Fruit fly (Drosophila melanogaster) whole organism, wandering third instar larva: ENCODE data around the gene CG13075.
A peak's percentile ranks its signal among the peaks of the same experiment; 100 is the strongest.

ENCODE experiments used
- Abd-B ChIP-seq: fragments of >200 bp; optimal IDR thresholded peaks from 2 replicates; lab custom pipeline; 2017; ENCODE audit warnings: missing biosample characterization, missing genetic modification characterization
- CG32264 ChIP-seq: fragments of 200-800 bp; sonication (Bioruptor generic); optimal IDR thresholded peaks from 2 replicates; lab custom pipeline; 2016; ENCODE audit warnings: missing biosample characterization, missing genetic modification characterization
- CG9705 ChIP-seq: fragments of 200-800 bp; sonication (Bioruptor generic); optimal IDR thresholded peaks from 2 replicates; lab custom pipeline; 2018; ENCODE audit warnings: missing biosample characterization, mild to moderate bottlenecking, missing genetic modification characterization
- CrebA ChIP-seq: fragments of 200-800 bp; sonication (Bioruptor generic); optimal IDR thresholded peaks from 2 replicates; lab custom pipeline; 2016; ENCODE audit warnings: missing biosample characterization, mild to moderate bottlenecking, missing genetic modification characterization, borderline replicate concordance
- Dfd ChIP-seq: fragments of >200 bp; optimal IDR thresholded peaks from 2 replicates; lab custom pipeline; 2017; ENCODE audit warnings: missing biosample characterization, missing genetic modification characterization
- Dif ChIP-seq: fragments of 200-275, 200-300 bp; sonication (Bioruptor generic); optimal IDR thresholded peaks from 2 replicates; lab custom pipeline; 2018; ENCODE audit warnings: missing biosample characterization, missing genetic modification characterization; ENCODE audit not compliant: partially characterized antibody
- GATAd ChIP-seq: sonication (Bioruptor generic); optimal IDR thresholded peaks from 2 replicates; lab custom pipeline; 2016; ENCODE audit warnings: missing biosample characterization, missing genetic modification characterization
- Hnf4 ChIP-seq: fragments of 200-800 bp; sonication (Bioruptor generic); optimal IDR thresholded peaks from 2 replicates; lab custom pipeline; 2016; ENCODE audit warnings: missing biosample characterization, mild to moderate bottlenecking, missing genetic modification characterization
- Hr83 ChIP-seq: fragments of 200-300 bp; sonication (Bioruptor generic); optimal IDR thresholded peaks from 2 replicates; lab custom pipeline; 2016; ENCODE audit warnings: missing biosample characterization, mild to moderate bottlenecking, missing genetic modification characterization, moderate library complexity; ENCODE audit not compliant: poor library complexity, severe bottlenecking
- Jra ChIP-seq: sonication (Bioruptor generic); optimal IDR thresholded peaks from 2 replicates; lab custom pipeline; 2016; ENCODE audit warnings: missing biosample characterization, missing genetic modification characterization
- Mio ChIP-seq: sonication (Bioruptor generic); optimal IDR thresholded peaks from 2 replicates; lab custom pipeline; 2016; ENCODE audit warnings: missing biosample characterization, missing genetic modification characterization
- Myc ChIP-seq: fragments of >200 bp; optimal IDR thresholded peaks from 2 replicates; lab custom pipeline; 2017
- N ChIP-seq: fragments of >200 bp; optimal IDR thresholded peaks from 2 replicates; lab custom pipeline; 2018; ENCODE audit warnings: missing biosample characterization, missing external identifiers, missing genetic modification characterization
- OdsH ChIP-seq: fragments of 200-800 bp; sonication (Bioruptor generic); optimal IDR thresholded peaks from 2 replicates; lab custom pipeline; 2016; ENCODE audit warnings: missing biosample characterization, mild to moderate bottlenecking, missing genetic modification characterization
- Rel ChIP-seq, 2 experiments: fragments of 200-800 bp; sonication (Bioruptor generic) in 1 of 2; optimal IDR thresholded peaks; 2 replicates in 1 of 2; 3 replicates in 1 of 2; lab custom pipeline; 2016 to 2019; ENCODE audit warnings: mild to moderate bottlenecking in 2 of 2, missing biosample characterization in 2 of 2, missing genetic modification characterization in 2 of 2, moderate library complexity in 1 of 2
- Sp1 ChIP-seq: fragments of 200-800 bp; sonication (Bioruptor generic); optimal IDR thresholded peaks from 3 replicates; lab custom pipeline; 2019; ENCODE audit warnings: missing biosample characterization, mild to moderate bottlenecking, missing genetic modification characterization, moderate library complexity
- Vsx2 ChIP-seq: fragments of 200-300, 225-300 bp; sonication (Bioruptor generic); optimal IDR thresholded peaks from 2 replicates; lab custom pipeline; 2018; ENCODE audit warnings: missing biosample characterization, missing genetic modification characterization; ENCODE audit not compliant: partially characterized antibody
- br ChIP-seq: fragments of 200-800 bp; sonication (Bioruptor generic); optimal IDR thresholded peaks from 2 replicates; lab custom pipeline; 2016; ENCODE audit warnings: missing biosample characterization, missing genetic modification characterization
- brk ChIP-seq: fragments of 200-800 bp; sonication (Bioruptor generic); optimal IDR thresholded peaks from 2 replicates; lab custom pipeline; 2016; ENCODE audit warnings: missing biosample characterization, mild to moderate bottlenecking, missing genetic modification characterization
- dl ChIP-seq, 2 experiments: fragments of 175-275, 200-275 bp in 1 of 2; fragments of 200-275 bp in 1 of 2; sonication (Bioruptor generic); optimal IDR thresholded peaks; lab custom pipeline; 2018; ENCODE audit warnings: mild to moderate bottlenecking in 2 of 2, missing biosample characterization in 2 of 2, missing genetic modification characterization in 2 of 2, moderate library complexity in 2 of 2; ENCODE audit not compliant: partially characterized antibody in 2 of 2, insufficient read depth in 1 of 2
- dmrt93B ChIP-seq: fragments of 200-800 bp; sonication (Bioruptor generic); optimal IDR thresholded peaks from 2 replicates; lab custom pipeline; 2018; ENCODE audit warnings: missing biosample characterization, mild to moderate bottlenecking, missing genetic modification characterization
- dsf ChIP-seq: sonication (Bioruptor generic); optimal IDR thresholded peaks from 2 replicates; lab custom pipeline; 2016; ENCODE audit warnings: missing biosample characterization, missing genetic modification characterization, borderline replicate concordance
- ey ChIP-seq: fragments of 200-800 bp; sonication (Bioruptor generic); optimal IDR thresholded peaks from 2 replicates; lab custom pipeline; 2016; ENCODE audit warnings: missing biosample characterization, missing genetic modification characterization
- foxo ChIP-seq, 2 experiments: fragments of 200-800 bp; sonication (Bioruptor generic); optimal IDR thresholded peaks; 2 replicates in 1 of 2; 3 replicates in 1 of 2; lab custom pipeline; 2016 to 2017; ENCODE audit warnings: missing biosample characterization in 2 of 2, missing genetic modification characterization in 2 of 2
- fru ChIP-seq: fragments of 200-800 bp; sonication (Bioruptor generic); optimal IDR thresholded peaks from 3 replicates; lab custom pipeline; 2016; ENCODE audit warnings: missing biosample characterization, mild to moderate bottlenecking, missing genetic modification characterization
- h ChIP-seq: fragments of 200-800 bp; sonication (Bioruptor generic); optimal IDR thresholded peaks from 3 replicates; lab custom pipeline; 2016; ENCODE audit warnings: missing biosample characterization, mild to moderate bottlenecking, missing genetic modification characterization
- jim ChIP-seq: fragments of 175-275, 200-325 bp; sonication (Bioruptor generic); optimal IDR thresholded peaks from 2 replicates; lab custom pipeline; 2016; ENCODE audit warnings: missing biosample characterization, mild to moderate bottlenecking, missing genetic modification characterization
- lola ChIP-seq: fragments of >200 bp; optimal IDR thresholded peaks from 2 replicates; lab custom pipeline; 2017; ENCODE audit warnings: missing biosample characterization, missing genetic modification characterization
- pan ChIP-seq: fragments of >200 bp; optimal IDR thresholded peaks from 2 replicates; lab custom pipeline; 2017
- psq ChIP-seq: fragments of 200-800 bp; sonication (Bioruptor generic); optimal IDR thresholded peaks from 3 replicates; lab custom pipeline; 2017; ENCODE audit warnings: missing biosample characterization, mild to moderate bottlenecking, missing genetic modification characterization, moderate library complexity
- rgr ChIP-seq: fragments of 200-800 bp; sonication (Bioruptor generic); optimal IDR thresholded peaks from 3 replicates; lab custom pipeline; 2016; ENCODE audit warnings: missing biosample characterization, mild to moderate bottlenecking, missing genetic modification characterization
- sage ChIP-seq: fragments of 200-800 bp; sonication (Bioruptor generic); optimal IDR thresholded peaks from 2 replicates; lab custom pipeline; 2016; ENCODE audit warnings: missing biosample characterization, mild to moderate bottlenecking, missing genetic modification characterization
- sv ChIP-seq: fragments of 200-800 bp; sonication (Bioruptor generic); optimal IDR thresholded peaks from 3 replicates; lab custom pipeline; 2016; ENCODE audit warnings: missing biosample characterization, missing genetic modification characterization
- tai ChIP-seq: sonication (Bioruptor generic); optimal IDR thresholded peaks from 2 replicates; lab custom pipeline; 2016; ENCODE audit warnings: missing biosample characterization, missing genetic modification characterization
- usp ChIP-seq: fragments of >200 bp; optimal IDR thresholded peaks from 2 replicates; lab custom pipeline; 2017; ENCODE audit warnings: missing biosample characterization, missing genetic modification characterization
- woc ChIP-seq: sonication (Bioruptor generic); optimal IDR thresholded peaks from 2 replicates; lab custom pipeline; 2016; ENCODE audit warnings: missing biosample characterization, mild to moderate bottlenecking, missing genetic modification characterization

Gene CG13075

DNA sequence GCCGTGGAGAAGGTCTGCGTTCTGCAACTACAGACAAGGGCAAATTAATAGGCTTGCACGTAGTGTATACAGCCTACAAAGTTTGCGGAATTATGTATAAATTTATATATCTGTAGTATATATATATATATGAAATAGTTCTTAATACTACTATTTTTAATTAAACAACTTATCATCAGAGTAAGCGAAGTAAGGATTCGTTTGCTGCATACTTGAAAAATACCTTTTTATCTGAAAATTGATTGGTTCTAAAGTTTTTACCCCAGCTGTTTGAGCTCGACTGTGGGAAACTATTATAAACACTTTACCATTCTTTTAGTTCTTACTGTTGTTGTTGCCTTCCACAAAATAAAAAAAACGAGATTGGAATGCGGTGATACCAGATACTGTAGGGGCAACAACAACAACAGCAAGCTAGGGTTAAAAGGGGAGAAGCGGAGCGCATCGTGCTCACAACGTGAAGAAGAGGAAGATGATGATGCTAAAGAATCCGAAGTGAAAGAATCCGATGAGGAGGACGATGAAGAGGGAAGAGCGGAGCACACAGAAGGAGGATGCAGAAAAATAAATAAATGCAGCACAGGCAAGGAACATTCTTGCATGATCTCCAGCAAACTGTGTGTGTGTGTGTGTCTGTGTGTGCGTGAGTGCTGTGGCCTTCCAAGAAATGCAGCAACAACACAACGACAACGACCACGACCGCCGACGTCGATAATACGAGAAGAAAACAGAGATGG is 40.6 kb upstream of the CG13075 start (continued):
- peak; percentile 33 for TF ChIP-seq ey (GFP tag; lab: Kevin White, UChicago)
- peak; percentile 1 for TF ChIP-seq Jra (GFP tag; lab: Kevin White, UChicago)
- TF ChIP-seq Hr83 (GFP tag; lab: Kevin White, UChicago) = no peak
- TF ChIP-seq woc (GFP tag; lab: Kevin White, UChicago) = peak; percentile 28
- TF ChIP-seq, all 38 proteins: peak for 20

DNA sequence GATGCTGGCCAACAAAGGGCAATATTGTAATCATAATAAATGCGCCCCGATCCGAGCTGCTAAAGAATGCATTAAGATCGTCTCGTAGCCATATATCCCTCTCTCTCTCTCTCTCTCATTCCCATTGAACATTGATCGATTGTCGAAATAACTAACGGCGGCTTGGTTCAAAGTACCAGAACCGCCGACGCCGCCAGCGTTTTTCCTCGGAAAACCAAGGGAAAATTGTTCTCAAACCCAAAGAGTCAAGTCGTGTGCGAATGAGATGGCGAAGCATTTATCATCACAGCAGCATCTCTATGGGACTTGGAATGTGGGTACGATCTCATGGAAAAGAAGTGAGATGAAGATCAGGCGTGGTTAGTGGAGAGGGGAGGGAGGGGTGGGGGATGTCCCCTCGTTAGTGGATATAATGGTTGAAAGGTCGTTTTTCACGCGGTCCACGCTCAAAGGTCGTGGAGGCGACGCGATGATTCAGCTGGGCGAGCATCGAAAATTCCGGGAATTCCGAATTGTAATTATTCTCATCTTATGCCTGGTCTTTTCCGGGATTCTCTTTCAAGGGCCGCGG is 39.9 kb upstream of the CG13075 start:
- TF ChIP-seq Abd-B (GFP tag; lab: Kevin White, UChicago) (no peak), Rel (GFP tag; optimal IDR thresholded peaks at IDR 0.05; lab: Kevin White, UChicago) (no peak), Rel (tag; optimal IDR thresholded peaks at IDR 0.05; lab: Kevin White, UChicago) (peak; percentile 7)

DNA sequence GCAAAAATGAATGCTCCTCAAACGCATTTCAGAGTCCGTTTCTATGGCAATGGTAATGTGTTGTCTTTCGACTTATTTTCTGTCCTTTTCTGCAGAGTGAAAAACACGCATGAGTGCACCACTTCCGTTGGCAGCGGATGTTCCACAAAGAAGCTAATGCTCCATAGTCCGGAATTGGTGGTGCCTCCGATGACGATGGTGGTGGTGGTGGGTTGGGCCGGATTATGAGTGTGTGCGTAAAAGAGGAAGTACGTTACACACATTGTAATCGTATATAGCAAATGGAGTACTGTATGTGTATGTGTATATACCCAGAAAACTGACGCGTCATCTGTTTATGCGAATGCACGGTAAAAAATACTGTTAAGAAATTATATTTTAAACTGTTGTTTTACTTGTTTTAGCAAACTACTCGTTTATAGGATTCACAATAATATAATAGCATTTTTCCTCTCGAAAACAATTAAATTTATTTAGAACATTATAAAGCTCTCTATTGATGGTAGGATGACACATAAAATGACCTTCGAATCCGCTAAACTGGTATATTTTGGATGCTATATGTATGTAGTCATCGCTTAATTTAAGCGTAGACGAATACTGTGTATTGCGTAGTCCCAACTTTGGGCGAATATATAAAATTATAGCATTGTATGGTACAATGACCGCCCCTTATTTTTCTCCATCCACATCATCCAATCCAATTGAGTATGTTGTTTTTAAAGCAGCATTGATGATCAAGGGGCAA is 38.5 kb upstream of the CG13075 start:
- no peak for TF ChIP-seq Rel (GFP tag; optimal IDR thresholded peaks at IDR 0.05; lab: Kevin White, UChicago)
- TF ChIP-seq Rel (tag; optimal IDR thresholded peaks at IDR 0.05; lab: Kevin White, UChicago) = peak; percentile 10
- no peak for TF ChIP-seq foxo (GFP tag; optimal IDR thresholded peaks at IDR 0.05; lab: Kevin White, UChicago)
- no peak for TF ChIP-seq Vsx2 (GFP tag; lab: Kevin White, UChicago)
- peak; percentile 8 for TF ChIP-seq rgr (GFP tag; lab: Kevin White, UChicago)
- TF ChIP-seq fru (GFP tag; lab: Kevin White, UChicago) = peak; percentile 17
- peak; percentile 48 for TF ChIP-seq h (GFP tag; lab: Kevin White, UChicago)
- no peak for TF ChIP-seq Hnf4
- peak; percentile 58 for TF ChIP-seq OdsH (GFP tag; lab: Kevin White, UChicago)
- TF ChIP-seq dmrt93B (GFP tag; lab: Kevin White, UChicago) = no peak
- no peak for TF ChIP-seq CG9705 (GFP tag; lab: Kevin White, UChicago)
- no peak for TF ChIP-seq Myc (lab: Kevin White, UChicago)
- TF ChIP-seq dl (GFP tag; optimal IDR thresholded peaks at IDR 0.05; lab: Kevin White, UChicago; ENCODE audit: insufficient read depth in 1 of 2, partially characterized antibody in 2 of 2) = no peak

DNA sequence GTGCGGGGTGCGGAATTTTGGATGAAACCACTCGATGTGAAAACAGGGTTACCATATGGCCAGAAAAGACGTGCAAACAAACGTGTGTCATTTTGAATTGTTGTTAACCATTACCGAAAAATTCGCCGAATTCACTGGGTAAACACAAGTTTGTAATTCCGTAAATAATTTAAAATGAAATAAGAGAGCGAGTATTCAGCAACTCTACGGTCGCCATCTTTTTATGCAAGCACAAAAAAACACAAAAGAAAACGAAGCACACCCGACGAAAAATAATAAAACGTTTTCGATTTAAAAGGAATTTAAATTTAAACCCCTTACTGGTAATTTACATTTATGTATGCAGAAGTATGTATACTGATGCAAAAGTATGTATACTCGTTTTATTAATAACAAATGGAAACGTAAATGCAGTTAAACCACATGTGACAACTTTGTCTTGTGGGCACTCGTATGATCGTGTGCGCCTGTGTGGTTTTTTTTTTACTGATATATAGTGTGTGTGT is 37.9 kb upstream of the CG13075 start:
- TF ChIP-seq br = peak; percentile 98
- TF ChIP-seq Sp1 = peak; percentile 97
- TF ChIP-seq pan (lab: Kevin White, UChicago) = no peak
- TF ChIP-seq ey (GFP tag; lab: Kevin White, UChicago) = peak; percentile 97
- TF ChIP-seq sage (GFP tag; lab: Kevin White, UChicago) = peak; percentile 94
- TF ChIP-seq dmrt93B (GFP tag; lab: Kevin White, UChicago) = peak; percentile 71
- peak; percentile 88 to 97 for TF ChIP-seq foxo (GFP tag; optimal IDR thresholded peaks at IDR 0.05; lab: Kevin White, UChicago)
- TF ChIP-seq jim (GFP tag; lab: Kevin White, UChicago) = peak; percentile 2
- TF ChIP-seq dl (GFP tag; optimal IDR thresholded peaks at IDR 0.05; lab: Kevin White, UChicago; ENCODE audit: insufficient read depth in 1 of 2, partially characterized antibody in 2 of 2) = no peak
- peak; percentile 98 for TF ChIP-seq rgr (GFP tag; lab: Kevin White, UChicago)
- TF ChIP-seq OdsH (GFP tag; lab: Kevin White, UChicago) = peak; percentile 97
- no peak for TF ChIP-seq Dfd (GFP tag; lab: Kevin White, UChicago)
- peak; percentile 91 for TF ChIP-seq Jra (GFP tag; lab: Kevin White, UChicago)
- peak; percentile 98 for TF ChIP-seq brk (GFP tag; lab: Kevin White, UChicago)
- TF ChIP-seq dsf (GFP tag; lab: Kevin White, UChicago) = peak; percentile 90
- TF ChIP-seq Hnf4 = peak; percentile 95
- TF ChIP-seq lola = no peak
- peak; percentile 98 for TF ChIP-seq h (GFP tag; lab: Kevin White, UChicago)
- no peak for TF ChIP-seq Abd-B (GFP tag; lab: Kevin White, UChicago)
- TF ChIP-seq psq (GFP tag; lab: Kevin White, UChicago) = peak; percentile 95
- no peak for TF ChIP-seq Myc (lab: Kevin White, UChicago)
- TF ChIP-seq Rel (GFP tag; optimal IDR thresholded peaks at IDR 0.05; lab: Kevin White, UChicago) = peak; percentile 94
- peak; percentile 94 for TF ChIP-seq Rel (tag; optimal IDR thresholded peaks at IDR 0.05; lab: Kevin White, UChicago)
- TF ChIP-seq woc (GFP tag; lab: Kevin White, UChicago) = peak; percentile 99
- TF ChIP-seq CG32264 (GFP tag; lab: Kevin White, UChicago) = peak; percentile 95
- TF ChIP-seq CG9705 (GFP tag; lab: Kevin White, UChicago) = peak; percentile 87
- no peak for TF ChIP-seq usp (GFP tag; lab: Kevin White, UChicago)
- TF ChIP-seq CrebA (GFP tag; lab: Kevin White, UChicago) = peak; percentile 96
- peak; percentile 69 for TF ChIP-seq Hr83 (GFP tag; lab: Kevin White, UChicago)
- peak; percentile 82 for TF ChIP-seq Mio
- TF ChIP-seq fru (GFP tag; lab: Kevin White, UChicago) = peak; percentile 97
- TF ChIP-seq tai (GFP tag; lab: Kevin White, UChicago) = peak; percentile 90
- TF ChIP-seq GATAd (GFP tag; lab: Kevin White, UChicago) = peak; percentile 50
- TF ChIP-seq sv = peak; percentile 95
- no peak for TF ChIP-seq Dif (GFP tag; lab: Kevin White, UChicago)
- no peak for TF ChIP-seq N (GFP tag; lab: Kevin White, UChicago)
